Fruit fly (Drosophila melanogaster) whole organism, embryonic: Measurements from ENCODE around the gene Veneno.

Experiments used
- Adf1 ChIP-seq: fragments of 200-800 bp; sonication (Bioruptor generic); IDR thresholded peaks from 2 replicates; pipeline ENCODE4 v1.3.6; 2022; ENCODE audit warnings: missing biosample characterization, missing genetic modification characterization
- Bdp1 ChIP-seq: fragments of 200-800 bp; sonication (Bioruptor generic); optimal IDR thresholded peaks from 3 replicates; lab custom pipeline; 2016; ENCODE audit warnings: missing biosample characterization, missing genetic modification characterization
- CG10147 ChIP-seq: fragments of 200-800 bp; sonication (Bioruptor generic); optimal IDR thresholded peaks from 2 replicates; lab custom pipeline; 2019; ENCODE audit warnings: missing biosample characterization, mild to moderate bottlenecking, missing genetic modification characterization, moderate library complexity
- CG10366 ChIP-seq: fragments of 200-800 bp; sonication (Bioruptor generic); IDR thresholded peaks from 2 replicates; pipeline ENCODE4 v1.3.6; 2022; ENCODE audit warnings: missing biosample characterization, missing genetic modification characterization
- CG10959 ChIP-seq: fragments of 200-800 bp; sonication (Bioruptor generic); IDR thresholded peaks from 2 replicates; pipeline ENCODE4 v1.3.6; 2022; ENCODE audit warnings: missing biosample characterization, missing genetic modification characterization
- CG11247 ChIP-seq: fragments of 200-800 bp; sonication (Bioruptor generic); IDR thresholded peaks from 2 replicates; pipeline ENCODE4 v1.3.6; 2022; ENCODE audit warnings: missing biosample characterization, missing genetic modification characterization
- CG12219 ChIP-seq: fragments of 200-800 bp; sonication (Bioruptor generic); optimal IDR thresholded peaks from 3 replicates; lab custom pipeline; 2018; ENCODE audit warnings: missing biosample characterization, mild to moderate bottlenecking, missing genetic modification characterization
- CG14965 ChIP-seq: fragments of 200-800 bp; sonication (Bioruptor generic); optimal IDR thresholded peaks from 2 replicates; lab custom pipeline; 2016; ENCODE audit warnings: missing biosample characterization, missing genetic modification characterization, borderline replicate concordance
- CG17361 ChIP-seq: fragments of 200-800 bp; sonication (Bioruptor generic); IDR thresholded peaks from 3 replicates; pipeline ENCODE4 v1.3.6; 2022; ENCODE audit warnings: missing biosample characterization, missing genetic modification characterization
- CG17612 ChIP-seq: fragments of 200-800 bp; sonication (Bioruptor generic); IDR thresholded peaks from 2 replicates; pipeline ENCODE4 v1.3.6; 2022; ENCODE audit warnings: missing biosample characterization, missing genetic modification characterization
- CG17912 ChIP-seq: fragments of 200-800 bp; sonication (Bioruptor generic); optimal IDR thresholded peaks from 2 replicates; lab custom pipeline; 2018; ENCODE audit warnings: missing biosample characterization, mild to moderate bottlenecking, missing genetic modification characterization
- CG18599 ChIP-seq: fragments of 200-800 bp; sonication (Bioruptor generic); optimal IDR thresholded peaks from 3 replicates; lab custom pipeline; 2017; ENCODE audit warnings: missing biosample characterization, missing genetic modification characterization, mild to moderate bottlenecking, moderate library complexity, missing genetic modification reagents
- CG2678 ChIP-seq: fragments of 200-800 bp; sonication (Bioruptor generic); optimal IDR thresholded peaks from 3 replicates; lab custom pipeline; 2019; ENCODE audit warnings: missing biosample characterization, mild to moderate bottlenecking, missing genetic modification characterization, moderate library complexity
- CG2875 ChIP-seq: fragments of 200-800 bp; sonication (Bioruptor generic); optimal IDR thresholded peaks from 2 replicates; lab custom pipeline; 2017; ENCODE audit warnings: missing biosample characterization, mild to moderate bottlenecking, missing genetic modification characterization, missing genetic modification reagents
- CG32532 ChIP-seq: fragments of 200-800 bp; sonication (Bioruptor generic); IDR thresholded peaks from 2 replicates; pipeline ENCODE4 v1.3.6; 2022; ENCODE audit warnings: missing biosample characterization, missing genetic modification characterization
- CG4360 ChIP-seq: fragments of 200-800 bp; sonication (Bioruptor generic); IDR thresholded peaks from 2 replicates; pipeline ENCODE4 v1.3.6; 2022; ENCODE audit warnings: missing biosample characterization, missing genetic modification characterization
- CG4707 ChIP-seq: fragments of 200-800 bp; sonication (Bioruptor generic); optimal IDR thresholded peaks from 2 replicates; lab custom pipeline; 2018; ENCODE audit warnings: missing biosample characterization, mild to moderate bottlenecking, missing genetic modification characterization, moderate library complexity
- CG4730 ChIP-seq: fragments of 200-800 bp; sonication (Bioruptor generic); IDR thresholded peaks from 2 replicates; pipeline ENCODE4 v1.3.6; 2022; ENCODE audit warnings: missing biosample characterization, missing genetic modification characterization
- CG6765 ChIP-seq: fragments of 200-800 bp; sonication (Bioruptor generic); optimal IDR thresholded peaks from 3 replicates; lab custom pipeline; 2017; ENCODE audit warnings: missing biosample characterization, mild to moderate bottlenecking, missing genetic modification characterization
- CG7987 ChIP-seq: fragments of 200-800 bp; sonication (Bioruptor generic); optimal IDR thresholded peaks from 2 replicates; lab custom pipeline; 2018; ENCODE audit warnings: missing biosample characterization, mild to moderate bottlenecking, missing genetic modification characterization, moderate library complexity
- CG8089 ChIP-seq: fragments of 200-800 bp; sonication (Bioruptor generic); optimal IDR thresholded peaks from 3 replicates; lab custom pipeline; 2016; ENCODE audit warnings: missing biosample characterization, missing genetic modification characterization
- CG9797 ChIP-seq: fragments of 200-800 bp; sonication (Bioruptor generic); optimal IDR thresholded peaks from 3 replicates; lab custom pipeline; 2018; ENCODE audit warnings: missing biosample characterization, mild to moderate bottlenecking, missing genetic modification characterization
- Dek ChIP-seq: fragments of 200-800 bp; sonication (Bioruptor generic); optimal IDR thresholded peaks from 3 replicates; lab custom pipeline; 2019; ENCODE audit warnings: missing biosample characterization, mild to moderate bottlenecking, missing genetic modification characterization, moderate library complexity
- Dll ChIP-seq: fragments of 200-800 bp; sonication (Bioruptor generic); IDR thresholded peaks from 4 replicates; pipeline ENCODE4 v1.3.6; 2022; ENCODE audit warnings: missing biosample characterization, missing genetic modification characterization; ENCODE audit not compliant: partially characterized antibody
- GATAe ChIP-seq: fragments of 200-800 bp; sonication (Bioruptor generic); conservative IDR thresholded peaks from 2 replicates; pipeline ENCODE4 v1.3.6; 2022; ENCODE audit warnings: missing biosample characterization, missing genetic modification characterization
- Mrtf ChIP-seq: fragments of 200-800 bp; sonication (Bioruptor generic); IDR thresholded peaks from 3 replicates; pipeline ENCODE4 v1.3.6; 2022; ENCODE audit warnings: missing biosample characterization, missing genetic modification characterization
- NC2α ChIP-seq: fragments of 200-800 bp; sonication (Bioruptor generic); optimal IDR thresholded peaks from 2 replicates; lab custom pipeline; 2016; ENCODE audit warnings: missing biosample characterization, missing genetic modification characterization
- Ravus ChIP-seq: fragments of 200-800 bp; sonication (Bioruptor generic); IDR thresholded peaks from 2 replicates; pipeline ENCODE4 v1.3.6; 2022; ENCODE audit warnings: missing biosample characterization, missing genetic modification characterization
- Rfx ChIP-seq: fragments of 200-800 bp; sonication (Bioruptor generic); IDR thresholded peaks from 2 replicates; pipeline ENCODE4 v1.3.6; 2022; ENCODE audit warnings: missing biosample characterization, missing genetic modification characterization
- Vsx1 ChIP-seq: fragments of 200-800 bp; sonication (Bioruptor generic); optimal IDR thresholded peaks from 2 replicates; lab custom pipeline; 2017; ENCODE audit warnings: missing biosample characterization, mild to moderate bottlenecking, missing genetic modification characterization, missing genetic modification reagents
- ase ChIP-seq: fragments of 200-800 bp; sonication (Bioruptor generic); IDR thresholded peaks from 3 replicates; pipeline ENCODE4 v1.3.6; 2022; ENCODE audit warnings: missing biosample characterization, missing genetic modification characterization
- ash1 ChIP-seq: fragments of 200-800 bp; sonication (Bioruptor generic); optimal IDR thresholded peaks from 2 replicates; lab custom pipeline; 2018; ENCODE audit warnings: missing biosample characterization, mild to moderate bottlenecking, missing genetic modification characterization
- bowl ChIP-seq: fragments of 200-800 bp; sonication (Bioruptor generic); IDR thresholded peaks from 2 replicates; pipeline ENCODE4 v1.3.6; 2022; ENCODE audit warnings: missing biosample characterization, missing genetic modification characterization
- bsh ChIP-seq, 2 experiments: fragments of 200-800 bp; sonication (Bioruptor generic); optimal IDR thresholded peaks; 2 replicates each; lab custom pipeline; 2017 to 2018; ENCODE audit warnings: mild to moderate bottlenecking in 2 of 2, missing biosample characterization in 2 of 2, missing genetic modification characterization in 2 of 2, moderate library complexity in 1 of 2
- cas ChIP-seq: fragments of 200-800 bp; sonication (Bioruptor generic); IDR thresholded peaks from 2 replicates; pipeline ENCODE4 v1.3.6; 2022; ENCODE audit warnings: missing biosample characterization, missing genetic modification characterization
- chn ChIP-seq: fragments of 200-800 bp; sonication (Bioruptor generic); optimal IDR thresholded peaks from 2 replicates; lab custom pipeline; 2016; ENCODE audit warnings: missing biosample characterization, missing genetic modification characterization
- ci ChIP-seq: fragments of 200-800 bp; sonication (Bioruptor generic); IDR thresholded peaks from 3 replicates; pipeline ENCODE4 v1.3.6; 2022; ENCODE audit warnings: missing biosample characterization, missing genetic modification characterization
- dm ChIP-seq: fragments of 200-800 bp; sonication (Bioruptor generic); optimal IDR thresholded peaks from 3 replicates; lab custom pipeline; 2016; ENCODE audit warnings: missing biosample characterization, missing genetic modification characterization
- esg ChIP-seq: fragments of 200-800 bp; sonication (Bioruptor generic); conservative IDR thresholded peaks from 2 replicates; pipeline ENCODE4 v1.3.6; 2022; ENCODE audit warnings: missing biosample characterization, missing genetic modification characterization
- fd102C ChIP-seq: fragments of 200-800 bp; sonication (Bioruptor generic); optimal IDR thresholded peaks from 2 replicates; lab custom pipeline; 2018; ENCODE audit warnings: missing biosample characterization, mild to moderate bottlenecking, missing genetic modification characterization, moderate library complexity
- gem ChIP-seq: fragments of 200-800 bp; sonication (Bioruptor generic); optimal IDR thresholded peaks from 2 replicates; lab custom pipeline; 2019; ENCODE audit warnings: missing biosample characterization, mild to moderate bottlenecking, missing genetic modification characterization, moderate library complexity
- pan ChIP-seq, 4 experiments: fragments of >200 bp in 3 of 4; fragments of 200-800 bp in 1 of 4; sonication (Bioruptor generic) in 1 of 4; optimal IDR thresholded peaks in 3 of 4; IDR thresholded peaks in 1 of 4; 2 replicates each; pipeline versions ENCODE4 v1.3.6 to Lab custom; 2017 to 2022; ENCODE audit warnings: missing biosample characterization in 2 of 4, missing genetic modification characterization in 2 of 4, mixed read lengths in 1 of 4
- peb ChIP-seq: fragments of 200-800 bp; sonication (Bioruptor generic); IDR thresholded peaks from 2 replicates; pipeline ENCODE4 v1.3.6; 2022; ENCODE audit warnings: missing biosample characterization, missing genetic modification characterization
- prd ChIP-seq, 3 experiments: fragments of >200 bp in 2 of 3; fragments of 200-800 bp in 1 of 3; sonication (Bioruptor generic) in 1 of 3; optimal IDR thresholded peaks in 2 of 3; IDR thresholded peaks in 1 of 3; 2 replicates in 2 of 3; 3 replicates in 1 of 3; pipeline versions ENCODE4 v1.3.6 to Lab custom; 2017 to 2022; ENCODE audit warnings: missing biosample characterization in 1 of 3, missing genetic modification characterization in 1 of 3
- pros ChIP-seq: fragments of 200-800 bp; sonication (Bioruptor generic); optimal IDR thresholded peaks from 3 replicates; lab custom pipeline; 2019; ENCODE audit warnings: missing biosample characterization, mild to moderate bottlenecking, missing genetic modification characterization, moderate library complexity
- row ChIP-seq: fragments of 200-800 bp; sonication (Bioruptor generic); IDR thresholded peaks from 3 replicates; pipeline ENCODE4 v1.3.6; 2022; ENCODE audit warnings: missing biosample characterization, missing genetic modification characterization
- tll ChIP-seq, 2 experiments: fragments of 200-800 bp in 1 of 2; fragments of >200 bp in 1 of 2; sonication (Bioruptor generic) in 1 of 2; optimal IDR thresholded peaks; 2 replicates each; lab custom pipeline; 2017 to 2019; ENCODE audit warnings: missing biosample characterization in 2 of 2, missing genetic modification characterization in 2 of 2, mild to moderate bottlenecking in 1 of 2, moderate library complexity in 1 of 2
- wdn ChIP-seq: fragments of 200-800 bp; sonication (Bioruptor generic); IDR thresholded peaks from 2 replicates; pipeline ENCODE4 v1.3.6; 2022; ENCODE audit warnings: missing biosample characterization, missing genetic modification characterization

The Veneno gene

dm6 chr3R:8333768-8334470 lies 28.4 kb downstream of the Veneno start, which contains the start of gene Poxm (continued):
- TF ChIP-seq Ravus (GFP tag; lab: Robert Waterston, UW) (peak; percentile 59), prd (optimal IDR thresholded peaks at IDR 0.05; lab: Kevin White, UChicago) (no peak), prd (GFP tag; IDR thresholded peaks at IDR 0.05; lab: Robert Waterston, UW) (peak; percentile 96), CG2875 (GFP tag; lab: Kevin White, UChicago) (peak; percentile 85), row (peak; percentile 92), cas (GFP tag; lab: Robert Waterston, UW) (peak; percentile 64; the same call in 1 of the 2 replicates), CG9797 (GFP tag; lab: Kevin White, UChicago) (peak; percentile 23), CG2678 (tag; lab: Kevin White, UChicago) (peak; percentile 96), ci (GFP tag; lab: Robert Waterston, UW) (0 out of 3 replicates have a peak, but pooled peaks have one; percentile 28), CG4360 (GFP tag; lab: Robert Waterston, UW) (peak; percentile 10), gem (tag; lab: Kevin White, UChicago) (peak; percentile 97), CG18599 (peak; percentile 79), CG4707 (GFP tag; lab: Kevin White, UChicago) (peak; percentile 40), CG10147 (GFP tag; lab: Kevin White, UChicago) (peak; percentile 85), tll (GFP tag; optimal IDR thresholded peaks at IDR 0.05; lab: Kevin White, UChicago) (no peak), CG32532 (GFP tag; lab: Robert Waterston, UW) (peak; percentile 66), bsh (GFP tag; optimal IDR thresholded peaks at IDR 0.05; lab: Kevin White, UChicago) (peak; percentile 91 to 93), dm (peak; percentile 57), bowl (no peak), CG14965 (GFP tag; lab: Kevin White, UChicago) (no peak), peb (peak; percentile 73), CG11247 (GFP tag; lab: Robert Waterston, UW) (peak; percentile 63), CG10366 (peak; percentile 79), GATAe (GFP tag; lab: Robert Waterston, UW) (no peak), CG6765 (GFP tag; lab: Kevin White, UChicago) (peak; percentile 27), CG17612 (GFP tag; lab: Robert Waterston, UW) (no peak; the same call in 1 of the 2 replicates), CG7987 (GFP tag; lab: Kevin White, UChicago) (peak; percentile 55), CG4730 (GFP tag; lab: Robert Waterston, UW) (peak; percentile 82), Adf1 (peak; percentile 85), ash1 (GFP tag; lab: Kevin White, UChicago) (no peak), CG12219 (peak; percentile 57), CG17912 (GFP tag; lab: Kevin White, UChicago) (no peak), wdn (GFP tag; lab: Robert Waterston, UW) (peak; percentile 47; the same call in 1 of the 2 replicates), esg (GFP tag; lab: Robert Waterston, UW) (peak; percentile 88), Rfx (GFP tag; lab: Robert Waterston, UW) (peak; percentile 86), fd102C (GFP tag; lab: Kevin White, UChicago) (peak; percentile 1), Mrtf (GFP tag; lab: Robert Waterston, UW) (peak; percentile 85; the same call in 2 of the 3 replicates), chn (GFP tag; lab: Kevin White, UChicago) (peak; percentile 77), NC2α (GFP tag; lab: Kevin White, UChicago) (no peak), ase (peak; percentile 79), Dll (no peak), CG10959 (peak; percentile 87), Bdp1 (GFP tag; lab: Kevin White, UChicago) (peak; percentile 44), pan (optimal IDR thresholded peaks at IDR 0.05; lab: Kevin White, UChicago) (no peak), pan (GFP tag; optimal IDR thresholded peaks at IDR 0.05 in 1 of 2, IDR thresholded peaks at IDR 0.05 in 1 of 2) (peak in 1 of 2 experiments; percentile 82), Vsx1 (GFP tag; lab: Kevin White, UChicago) (peak; percentile 69), Dek (tag; lab: Kevin White, UChicago) (peak; percentile 87), CG17361 (peak; percentile 99), pros (GFP tag; lab: Kevin White, UChicago) (no peak), CG8089 (peak; percentile 32)
